Worm (Caenorhabditis elegans): ENCODE measurements around the gene F55H2.5.

The F55H2.5 gene

ce11 chrIII:9465424-9465823 is 45.8 kb upstream of the F55H2.5 start, which contains the start of gene B0464.9 (continued):
- TF ChIP-seq ets-4 (tag; optimal IDR thresholded peaks at IDR 0.05) (peak; percentile 56), F13H6.1 (tag; optimal IDR thresholded peaks at IDR 0.05) (no peak), nhr-232 (tag; optimal IDR thresholded peaks at IDR 0.05) (no peak), mec-3 (tag; optimal IDR thresholded peaks at IDR 0.05; ENCODE audit: borderline replicate concordance) (no peak), ceh-45 (GFP tag; IDR thresholded peaks at IDR 0.05) (no peak), nhr-11 (tag; optimal IDR thresholded peaks at IDR 0.05) (no peak), lin-11 (tag; optimal IDR thresholded peaks at IDR 0.05) (no peak), unc-86 (tag; optimal IDR thresholded peaks at IDR 0.05) (no peak), elt-4 (tag; optimal IDR thresholded peaks at IDR 0.05) (no peak), ceh-14 (tag; optimal IDR thresholded peaks at IDR 0.05) (peak; percentile 10), zip-5 (tag; optimal IDR thresholded peaks at IDR 0.05) (peak; percentile 73), pag-3 (tag; optimal IDR thresholded peaks at IDR 0.05; ENCODE audit: borderline replicate concordance) (no peak), madf-2 (tag; optimal IDR thresholded peaks at IDR 0.05) (no peak), Y22D7AL.16 (tag; optimal IDR thresholded peaks at IDR 0.05) (no peak), rnt-1 (tag; optimal IDR thresholded peaks at IDR 0.05) (peak; percentile 4), fkh-10 (GFP tag; optimal IDR thresholded peaks at IDR 0.05) (no peak), eyg-1 (tag; optimal IDR thresholded peaks at IDR 0.05) (no peak), pax-1 (tag; optimal IDR thresholded peaks at IDR 0.05) (no peak)

ce11 chrIII:9465865-9466264 is 45.4 kb upstream of the F55H2.5 start, which contains the start of gene B0464.6:
Gene B0464.6, minus strand, starts transcription at chrIII:9465965.
- TF ChIP-seq K02D7.2 (tag; optimal IDR thresholded peaks at IDR 0.05): no peak
- no peak for TF ChIP-seq nfya-1 (tag; optimal IDR thresholded peaks at IDR 0.05)
- no peak for TF ChIP-seq ztf-16 (tag; optimal IDR thresholded peaks at IDR 0.05)
- no peak for TF ChIP-seq fax-1 (tag; optimal IDR thresholded peaks at IDR 0.05)
- no peak for TF ChIP-seq F13H6.1 (tag; optimal IDR thresholded peaks at IDR 0.05)
- TF ChIP-seq ceh-30 (tag; optimal IDR thresholded peaks at IDR 0.05): no peak
- TF ChIP-seq ceh-18 (tag; optimal IDR thresholded peaks at IDR 0.05): no peak
- TF ChIP-seq sdc-2 (tag; optimal IDR thresholded peaks at IDR 0.05): no peak
- TF ChIP-seq ets-4 (tag; optimal IDR thresholded peaks at IDR 0.05): no peak
- TF ChIP-seq hlh-15 (tag; optimal IDR thresholded peaks at IDR 0.05): no peak
- TF ChIP-seq lim-6 (tag; optimal IDR thresholded peaks at IDR 0.05): no peak
- TF ChIP-seq ceh-2 (tag; optimal IDR thresholded peaks at IDR 0.05): no peak
- no peak for TF ChIP-seq madf-2 (tag; optimal IDR thresholded peaks at IDR 0.05)
- no peak for TF ChIP-seq ceh-48 (tag; optimal IDR thresholded peaks at IDR 0.05)
- TF ChIP-seq fkh-10 (GFP tag; optimal IDR thresholded peaks at IDR 0.05): no peak
- TF ChIP-seq pqm-1 (tag; optimal IDR thresholded peaks at IDR 0.05): no peak
- TF ChIP-seq odd-2 (tag; optimal IDR thresholded peaks at IDR 0.05): no peak
- TF ChIP-seq pha-2 (tag; optimal IDR thresholded peaks at IDR 0.05): no peak
- TF ChIP-seq fkh-6 (tag; optimal IDR thresholded peaks at IDR 0.05): no peak

- TF ChIP-seq dve-1 (tag; optimal IDR thresholded peaks at IDR 0.05) (no peak), ceh-9 (tag; optimal IDR thresholded peaks at IDR 0.05) (no peak), elt-2 (tag; optimal IDR thresholded peaks at IDR 0.05) (peak; percentile 40), ceh-31 (tag; optimal IDR thresholded peaks at IDR 0.05) (peak; percentile 52)
Measured at ce11 chrIII:9467095-9467494, 44.2 kb upstream of the F55H2.5 start, which contains the start of gene baf-1. Gene baf-1, plus strand, starts transcription at chrIII:9467464.

- TF ChIP-seq fkh-10 (GFP tag; optimal IDR thresholded peaks at IDR 0.05): no peak
- no peak for TF ChIP-seq madf-2 (tag; optimal IDR thresholded peaks at IDR 0.05)
- TF ChIP-seq ceh-19 (GFP tag; optimal IDR thresholded peaks at IDR 0.05): no peak
- no peak for TF ChIP-seq elt-4 (tag; optimal IDR thresholded peaks at IDR 0.05)
- TF ChIP-seq lin-11 (tag; optimal IDR thresholded peaks at IDR 0.05): no peak
Measured at ce11 chrIII:9467857-9468256, 43.4 kb upstream of the F55H2.5 start, which contains the start of gene tag-342. Gene tag-342, plus strand, starts transcription at chrIII:9468157.
